Worm (Caenorhabditis elegans) whole organism, early embryonic: Measurements from ENCODE around the gene Y42A5A.1.

Experiments used
- aly-1 ChIP-seq: sonication (generic microtip); optimal IDR thresholded peaks from 2 replicates; lab custom pipeline; 2016; ENCODE audit warnings: missing genetic modification characterization, missing compliant biosample characterization
- ama-1 ChIP-seq: fragments of 150-350 bp; optimal IDR thresholded peaks from 2 replicates; lab custom pipeline; 2014
- ceh-13 ChIP-seq: fragments of 200-800 bp; sonication (Bioruptor generic); optimal IDR thresholded peaks from 2 replicates; lab custom pipeline; 2018; ENCODE audit warnings: mild to moderate bottlenecking, missing genetic modification characterization, missing compliant biosample characterization
- ceh-36 ChIP-seq: sonication (generic microtip); optimal IDR thresholded peaks from 2 replicates; lab custom pipeline; 2016; ENCODE audit warnings: missing genetic modification characterization, inconsistent platforms, missing compliant biosample characterization
- hmbx-1 ChIP-seq: sonication (generic microtip); optimal IDR thresholded peaks from 2 replicates; lab custom pipeline; 2016; ENCODE audit warnings: mild to moderate bottlenecking, missing genetic modification characterization, missing compliant biosample characterization
- hmg-4 ChIP-seq: fragments of 200-800 bp; sonication (Bioruptor generic); optimal IDR thresholded peaks from 2 replicates; lab custom pipeline; 2018; ENCODE audit warnings: mild to moderate bottlenecking, missing genetic modification characterization, missing compliant biosample characterization
- pes-1 ChIP-seq: fragments of 200-800 bp; sonication (Bioruptor generic); IDR thresholded peaks from 2 replicates; pipeline ENCODE4 v1.3.6; 2022; ENCODE audit warnings: missing genetic modification reagents, missing genetic modification characterization, missing compliant biosample characterization
- scrt-1 ChIP-seq: fragments of 200-800 bp; sonication (Bioruptor generic); IDR thresholded peaks from 2 replicates; pipeline ENCODE4 v1.3.6; 2022; ENCODE audit warnings: missing genetic modification characterization, missing compliant biosample characterization
- sea-1 ChIP-seq: fragments of 200-800 bp; sonication (Bioruptor generic); conservative IDR thresholded peaks from 2 replicates; pipeline ENCODE4 v1.3.6; 2022; ENCODE audit warnings: missing genetic modification characterization, missing compliant biosample characterization
- tbx-37 ChIP-seq: fragments of 200-800 bp; sonication (Bioruptor generic); conservative IDR thresholded peaks from 2 replicates; pipeline ENCODE4 v1.3.6; 2022; ENCODE audit warnings: missing genetic modification reagents, missing genetic modification characterization, missing compliant biosample characterization
- tra-4 ChIP-seq: sonication (generic microtip); optimal IDR thresholded peaks from 2 replicates; lab custom pipeline; 2017; ENCODE audit warnings: missing genetic modification characterization, missing compliant biosample characterization

ce11 chrV:11098599-11098998, 10.9 kb downstream of the Y42A5A.1 start, which contains the start of gene cdkl-1:
- TF ChIP-seq aly-1 (tag; lab: Kevin White, UChicago) (no peak), pes-1 (GFP tag; lab: Robert Waterston, UW) (no peak), ceh-36 (tag; lab: Kevin White, UChicago) (no peak), ceh-13 (GFP tag; lab: Kevin White, UChicago) (no peak), hmbx-1 (tag; lab: Kevin White, UChicago) (no peak), tra-4 (tag; lab: Kevin White, UChicago) (no peak), scrt-1 (GFP tag; lab: Robert Waterston, UW) (no peak), hmg-4 (no peak), sea-1 (no peak), ama-1 (lab: Kevin White, UChicago) (no peak), tbx-37 (no peak)
